Worm (Caenorhabditis elegans): Measurements from ENCODE around the gene R151.2.

The R151.2 gene

DNA sequence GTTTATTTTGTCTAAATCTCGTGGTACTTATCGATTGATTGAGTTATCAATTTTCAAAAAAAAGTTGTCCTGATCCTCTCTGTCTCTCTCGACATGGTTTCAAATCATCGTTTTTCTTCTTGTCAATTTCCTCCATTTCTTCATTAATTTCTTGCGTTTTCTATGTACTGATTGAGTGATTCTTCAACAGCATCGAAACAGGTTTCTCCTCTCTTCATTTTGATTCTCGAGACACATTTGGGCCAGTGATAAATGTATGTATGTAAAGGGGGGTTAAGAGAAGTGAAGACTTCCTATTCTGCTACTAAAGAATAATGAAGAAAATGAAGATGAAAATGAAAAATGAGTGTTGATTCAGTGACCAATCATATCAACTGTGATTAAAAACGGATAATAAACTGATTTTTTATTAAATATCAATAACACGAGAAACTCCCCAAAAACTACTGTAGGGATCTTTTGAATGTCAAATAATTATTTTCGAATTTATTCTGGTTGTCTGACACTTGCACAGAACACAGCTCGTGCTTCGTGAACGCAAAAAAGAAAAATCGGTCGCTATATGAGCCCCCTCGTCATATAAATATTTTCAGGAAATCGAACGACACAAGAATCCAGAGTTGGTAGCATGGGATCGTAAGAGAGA lies 6.5 kb upstream of the R151.2 start:
- TF ChIP-seq flh-1 (GFP tag; optimal IDR thresholded peaks at IDR 0.05): no peak
- TF ChIP-seq mls-2 (tag; optimal IDR thresholded peaks at IDR 0.05): no peak
- TF ChIP-seq sptf-1 (tag; optimal IDR thresholded peaks at IDR 0.05): no peak
- no peak for TF ChIP-seq hlh-1 (tag; optimal IDR thresholded peaks at IDR 0.05)
- TF ChIP-seq zip-8 (tag; optimal IDR thresholded peaks at IDR 0.05): no peak
- no peak for TF ChIP-seq elt-3 (tag; optimal IDR thresholded peaks at IDR 0.05)
- TF ChIP-seq sem-2 (GFP tag; optimal IDR thresholded peaks at IDR 0.05): no peak
- TF ChIP-seq unc-120 (tag; optimal IDR thresholded peaks at IDR 0.05; ENCODE audit: poor library complexity, severe bottlenecking): no peak
- TF ChIP-seq snpc-4 (tag; optimal IDR thresholded peaks at IDR 0.05): no peak
- no peak for TF ChIP-seq unc-62 (GFP tag; optimal IDR thresholded peaks at IDR 0.05)
- no peak for TF ChIP-seq mep-1 (tag; optimal IDR thresholded peaks at IDR 0.05)
- TF ChIP-seq ceh-39 (tag; optimal IDR thresholded peaks at IDR 0.05): no peak
- no peak for TF ChIP-seq lsy-2 (tag; optimal IDR thresholded peaks at IDR 0.05)
- TF ChIP-seq nhr-76 (tag; optimal IDR thresholded peaks at IDR 0.05): no peak
- no peak for TF ChIP-seq elt-1 (tag; optimal IDR thresholded peaks at IDR 0.05; ENCODE audit: borderline replicate concordance, insufficient read depth)
- no peak for TF ChIP-seq mab-5 (tag; optimal IDR thresholded peaks at IDR 0.05)
- no peak for TF ChIP-seq ceh-83 (GFP tag; optimal IDR thresholded peaks at IDR 0.05)
- no peak for TF ChIP-seq unc-39 (tag; optimal IDR thresholded peaks at IDR 0.05)

ce11 chrIII:7207903-7208497 lies 1.8 kb upstream of the R151.2 start, which contains the start of gene rpl-6:
Gene rpl-6 (plus strand): TSS chrIII:7208447.
- TF ChIP-seq ham-2 (GFP tag; optimal IDR thresholded peaks at IDR 0.05) (peak; percentile 52), pha-4 (tag; optimal IDR thresholded peaks at IDR 0.05) (peak; percentile 89), mep-1 (tag; optimal IDR thresholded peaks at IDR 0.05) (peak; percentile 99), blmp-1 (tag; optimal IDR thresholded peaks at IDR 0.05) (no peak), snpc-4 (tag; optimal IDR thresholded peaks at IDR 0.05) (no peak), elt-1 (tag; optimal IDR thresholded peaks at IDR 0.05; ENCODE audit: borderline replicate concordance, insufficient read depth) (no peak), mab-5 (tag; optimal IDR thresholded peaks at IDR 0.05) (no peak), lin-32 (GFP tag; optimal IDR thresholded peaks at IDR 0.05) (no peak), M03D4.4 (tag; optimal IDR thresholded peaks at IDR 0.05) (no peak), nhr-12 (tag; optimal IDR thresholded peaks at IDR 0.05) (no peak), unc-39 (tag; optimal IDR thresholded peaks at IDR 0.05) (no peak), nhr-76 (tag; optimal IDR thresholded peaks at IDR 0.05) (no peak), sptf-1 (tag; optimal IDR thresholded peaks at IDR 0.05) (peak; percentile 55), ztf-11 (tag; optimal IDR thresholded peaks at IDR 0.05) (no peak), mls-2 (tag; optimal IDR thresholded peaks at IDR 0.05) (no peak), ceh-39 (tag; optimal IDR thresholded peaks at IDR 0.05) (peak; percentile 75), drap-1 (GFP tag; optimal IDR thresholded peaks at IDR 0.05) (no peak), tbx-8 (GFP tag; optimal IDR thresholded peaks at IDR 0.05) (no peak), nhr-237 (tag; optimal IDR thresholded peaks at IDR 0.05) (peak; percentile 89), ceh-43 (GFP tag; optimal IDR thresholded peaks at IDR 0.05) (no peak), lsy-2 (tag; optimal IDR thresholded peaks at IDR 0.05) (peak; percentile 99), ces-1 (GFP tag; optimal IDR thresholded peaks at IDR 0.05) (peak; percentile 64), unc-62 (GFP tag; optimal IDR thresholded peaks at IDR 0.05) (peak; percentile 1), sem-2 (GFP tag; optimal IDR thresholded peaks at IDR 0.05) (no peak), unc-120 (tag; optimal IDR thresholded peaks at IDR 0.05; ENCODE audit: poor library complexity, severe bottlenecking) (peak; percentile 67), cnd-1 (tag; optimal IDR thresholded peaks at IDR 0.05) (no peak), nhr-28 (tag; optimal IDR thresholded peaks at IDR 0.05) (no peak), flh-1 (GFP tag; optimal IDR thresholded peaks at IDR 0.05) (no peak), hlh-1 (tag; optimal IDR thresholded peaks at IDR 0.05) (peak; percentile 50), lin-13 (tag; optimal IDR thresholded peaks at IDR 0.05) (peak; percentile 86), ceh-83 (GFP tag; optimal IDR thresholded peaks at IDR 0.05) (no peak), elt-3 (tag; optimal IDR thresholded peaks at IDR 0.05) (no peak), bed-3 (GFP tag; optimal IDR thresholded peaks at IDR 0.05) (no peak), nhr-2 (tag; optimal IDR thresholded peaks at IDR 0.05) (no peak), zip-8 (tag; optimal IDR thresholded peaks at IDR 0.05) (no peak)

DNA sequence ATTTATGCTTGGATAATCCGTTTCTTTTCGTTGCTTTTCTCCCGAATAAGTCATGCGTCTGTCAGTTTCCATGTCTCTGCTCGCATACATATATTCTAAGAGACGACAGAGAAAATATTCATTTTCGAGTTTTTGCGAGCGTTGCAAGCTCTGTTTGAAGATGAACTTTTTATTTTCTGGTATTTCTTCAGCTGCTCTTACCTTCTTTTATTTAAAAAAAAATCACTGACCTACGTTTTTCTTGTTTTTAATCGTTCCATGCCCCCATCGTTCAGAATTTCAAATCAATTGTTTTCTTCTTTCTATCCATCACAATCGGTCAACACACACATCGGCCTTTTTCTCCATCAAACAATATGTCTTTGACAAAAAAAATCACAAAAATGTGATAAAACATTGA lies 719 bp downstream of the R151.2 start:
- no peak for TF ChIP-seq nhr-2 (tag; optimal IDR thresholded peaks at IDR 0.05)
- no peak for TF ChIP-seq blmp-1 (tag; optimal IDR thresholded peaks at IDR 0.05)
- TF ChIP-seq flh-1 (GFP tag; optimal IDR thresholded peaks at IDR 0.05): no peak
- TF ChIP-seq nhr-12 (tag; optimal IDR thresholded peaks at IDR 0.05): no peak

All from whole organism, mixed stage, embryonic.